Worm (Caenorhabditis elegans): Measurements from ENCODE around the gene ZK616.2.

ZK616.2 gene

ce11 chrIV:5354124-5354523 lies 43.5 kb upstream of the ZK616.2 start, which contains the start of gene Y4C6B.1 (continued):
- TF ChIP-seq lsy-2 (tag; optimal IDR thresholded peaks at IDR 0.05) (peak; percentile 42 to 92), hlh-17 (GFP tag; optimal IDR thresholded peaks at IDR 0.05; ENCODE audit: borderline replicate concordance) (no peak), unc-30 (tag; optimal IDR thresholded peaks at IDR 0.05) (no peak), dpl-1 (GFP tag; optimal IDR thresholded peaks at IDR 0.05) (peak; percentile 21 to 74 (median 53)), aha-1 (tag; optimal IDR thresholded peaks at IDR 0.05) (no peak), unc-86 (tag; optimal IDR thresholded peaks at IDR 0.05) (no peak), nhr-11 (tag; optimal IDR thresholded peaks at IDR 0.05) (no peak), lin-39 (tag; optimal IDR thresholded peaks at IDR 0.05) (no peak), pag-3 (tag; optimal IDR thresholded peaks at IDR 0.05; ENCODE audit: borderline replicate concordance, insufficient read depth) (no peak)

- no peak for TF ChIP-seq nhr-90 (tag; optimal IDR thresholded peaks at IDR 0.05; ENCODE audit: poor library complexity)
- TF ChIP-seq mef-2 (tag; optimal IDR thresholded peaks at IDR 0.05): no peak
- no peak for TF ChIP-seq ama-1 (optimal IDR thresholded peaks at IDR 0.05)
- TF ChIP-seq egl-13 (tag; optimal IDR thresholded peaks at IDR 0.05): no peak
- TF ChIP-seq alr-1 (tag; optimal IDR thresholded peaks at IDR 0.05; ENCODE audit: borderline replicate concordance): no peak
- TF ChIP-seq nhr-76 (tag; optimal IDR thresholded peaks at IDR 0.05): no peak
- TF ChIP-seq skn-1 (tag; optimal IDR thresholded peaks at IDR 0.05): no peak
- TF ChIP-seq hpl-2 (GFP tag; optimal IDR thresholded peaks at IDR 0.05): no peak
- no peak for TF ChIP-seq isw-1 (GFP tag; IDR thresholded peaks at IDR 0.05)
- TF ChIP-seq lin-13 (GFP tag; optimal IDR thresholded peaks at IDR 0.05): no peak
- TF ChIP-seq efl-1 (optimal IDR thresholded peaks at IDR 0.05): no peak
- no peak for TF ChIP-seq efl-1 (GFP tag; optimal IDR thresholded peaks at IDR 0.05 in 1 of 2)
- TF ChIP-seq unc-98 (GFP tag; IDR thresholded peaks at IDR 0.05): no peak
- no peak for TF ChIP-seq nhr-20 (tag; optimal IDR thresholded peaks at IDR 0.05)
- TF ChIP-seq mab-9 (GFP tag; IDR thresholded peaks at IDR 0.05): no peak
- TF ChIP-seq nhr-77 (tag; optimal IDR thresholded peaks at IDR 0.05): no peak
- TF ChIP-seq aha-1 (tag; optimal IDR thresholded peaks at IDR 0.05): no peak
These were observed 43.1 kb upstream of the ZK616.2 start for ce11 chrIV:5354564-5354963.

- TF ChIP-seq ces-1 (GFP tag; optimal IDR thresholded peaks at IDR 0.05): no peak
- no peak for TF ChIP-seq alr-1 (tag; optimal IDR thresholded peaks at IDR 0.05; ENCODE audit: borderline replicate concordance)
These were observed 37.1 kb upstream of the ZK616.2 start, which contains the start of gene F41H10.5 for ce11 chrIV:5360533-5360932. Gene F41H10.5, plus strand, starts transcription at chrIV:5360907.

- peak; percentile 43 for TF ChIP-seq lin-13 (GFP tag; optimal IDR thresholded peaks at IDR 0.05)
- TF ChIP-seq Y116A8C.19 (tag; optimal IDR thresholded peaks at IDR 0.05; ENCODE audit: borderline replicate concordance): peak; percentile 27
- peak; percentile 64; the same call in 1 of the 2 replicates for TF ChIP-seq mab-9 (GFP tag; IDR thresholded peaks at IDR 0.05)
- TF ChIP-seq nhr-76 (tag; optimal IDR thresholded peaks at IDR 0.05): no peak
- TF ChIP-seq C16A3.4 (tag; optimal IDR thresholded peaks at IDR 0.05): peak; percentile 71
- peak; percentile 31 for TF ChIP-seq lin-39 (tag; optimal IDR thresholded peaks at IDR 0.05)
- TF ChIP-seq swsn-7 (tag; optimal IDR thresholded peaks at IDR 0.05): peak; percentile 79
- no peak for TF ChIP-seq nhr-12 (tag; optimal IDR thresholded peaks at IDR 0.05)
- TF ChIP-seq nhr-20 (tag; optimal IDR thresholded peaks at IDR 0.05): peak; percentile 79
- peak; percentile 93 for TF ChIP-seq mep-1 (tag; optimal IDR thresholded peaks at IDR 0.05)
- peak; percentile 86 for TF ChIP-seq nhr-85 (tag)
- peak; percentile 67 to 82 (median 81) for TF ChIP-seq dpl-1 (GFP tag; optimal IDR thresholded peaks at IDR 0.05)
- peak; percentile 90 for TF ChIP-seq nhr-71 (tag; optimal IDR thresholded peaks at IDR 0.05)
- TF ChIP-seq lsy-2 (tag; optimal IDR thresholded peaks at IDR 0.05): peak; percentile 87
- peak; percentile 96 for TF ChIP-seq lir-3 (tag; optimal IDR thresholded peaks at IDR 0.05; ENCODE audit: poor library complexity)
- TF ChIP-seq F16B12.6 (tag; optimal IDR thresholded peaks at IDR 0.05): peak; percentile 88
- peak; percentile 66 for TF ChIP-seq lin-15B (tag; optimal IDR thresholded peaks at IDR 0.05)
- TF ChIP-seq tlp-1 (tag; optimal IDR thresholded peaks at IDR 0.05): no peak
- TF ChIP-seq ztf-4 (tag; optimal IDR thresholded peaks at IDR 0.05): peak; percentile 34
- TF ChIP-seq blmp-1 (tag; optimal IDR thresholded peaks at IDR 0.05): peak; percentile 40
- TF ChIP-seq elt-3 (tag; optimal IDR thresholded peaks at IDR 0.05): peak in 2 of 6 experiments; percentile 31 to 42
- TF ChIP-seq unc-86 (tag; optimal IDR thresholded peaks at IDR 0.05): peak; percentile 72
- TF ChIP-seq nhr-19 (GFP tag; conservative IDR thresholded peaks at IDR 0.05): peak; percentile 76
- TF ChIP-seq ceh-82 (tag; optimal IDR thresholded peaks at IDR 0.05): peak; percentile 55 to 68 (median 57)
- peak in 1 of 2 experiments; percentile 72 for TF ChIP-seq mdl-1 (tag; optimal IDR thresholded peaks at IDR 0.05)
- TF ChIP-seq ztf-11 (tag; optimal IDR thresholded peaks at IDR 0.05): peak in 1 of 2 experiments; percentile 89
- peak; percentile 87 for TF ChIP-seq xbp-1 (tag; optimal IDR thresholded peaks at IDR 0.05)
- TF ChIP-seq hpl-2 (GFP tag; optimal IDR thresholded peaks at IDR 0.05): peak; percentile 2
- peak; percentile 85 for TF ChIP-seq dsc-1 (tag; optimal IDR thresholded peaks at IDR 0.05)
These were observed 33.5 kb upstream of the ZK616.2 start, which contains the start of the genes hda-6 and F41H10.4 for ce11 chrIV:5364135-5364609. Gene hda-6, minus strand, starts transcription at chrIV:5364306. Gene F41H10.4, plus strand, starts transcription at chrIV:5364559.

All from whole organism, L1 larva.